Fruit fly (Drosophila melanogaster) whole organism, embryonic: ENCODE data around the gene CG43897.

Source experiments
- ATbp ChIP-seq: fragments of 200-800 bp; sonication (Bioruptor generic); optimal IDR thresholded peaks from 2 replicates; lab custom pipeline; 2017; ENCODE audit warnings: missing biosample characterization, mild to moderate bottlenecking, missing genetic modification characterization, missing genetic modification reagents
- Bgb ChIP-seq: fragments of 200-800 bp; sonication (Bioruptor generic); IDR thresholded peaks from 2 replicates; pipeline ENCODE4 v1.3.6; 2022; ENCODE audit warnings: missing biosample characterization, missing genetic modification characterization; ENCODE audit not compliant: partially characterized antibody
- Bteb2 ChIP-seq: fragments of 200-800 bp; sonication (Bioruptor generic); optimal IDR thresholded peaks from 2 replicates; lab custom pipeline; 2016; ENCODE audit warnings: missing biosample characterization, missing genetic modification characterization
- CG10565 ChIP-seq: fragments of 200-800 bp; sonication (Bioruptor generic); optimal IDR thresholded peaks from 3 replicates; lab custom pipeline; 2016; ENCODE audit warnings: missing biosample characterization, mild to moderate bottlenecking, missing genetic modification characterization
- CG11398 ChIP-seq: fragments of 200-800 bp; sonication (Bioruptor generic); optimal IDR thresholded peaks from 2 replicates; lab custom pipeline; 2016; ENCODE audit warnings: missing biosample characterization, missing genetic modification characterization
- CG12155 ChIP-seq: fragments of 200-800 bp; sonication (Bioruptor generic); optimal IDR thresholded peaks from 3 replicates; lab custom pipeline; 2016; ENCODE audit warnings: missing biosample characterization, missing genetic modification characterization
- CG12942 ChIP-seq: fragments of 200-800 bp; sonication (Bioruptor generic); optimal IDR thresholded peaks from 3 replicates; lab custom pipeline; 2016; ENCODE audit warnings: missing biosample characterization, missing genetic modification characterization
- CG13296 ChIP-seq: fragments of 200-800 bp; sonication (Bioruptor generic); optimal IDR thresholded peaks from 3 replicates; lab custom pipeline; 2018; ENCODE audit warnings: missing biosample characterization, mild to moderate bottlenecking, missing genetic modification characterization
- CG15011 ChIP-seq: fragments of 200-800 bp; sonication (Bioruptor generic); optimal IDR thresholded peaks from 3 replicates; lab custom pipeline; 2018; ENCODE audit warnings: missing biosample characterization, mild to moderate bottlenecking, missing genetic modification characterization
- CG15514 ChIP-seq: fragments of 200-800 bp; sonication (Bioruptor generic); optimal IDR thresholded peaks from 3 replicates; lab custom pipeline; 2017; ENCODE audit warnings: missing biosample characterization, missing genetic modification characterization, mild to moderate bottlenecking, moderate library complexity, missing genetic modification reagents
- CG17385 ChIP-seq: fragments of 200-800 bp; sonication (Bioruptor generic); optimal IDR thresholded peaks from 3 replicates; lab custom pipeline; 2018; ENCODE audit warnings: missing biosample characterization, mild to moderate bottlenecking, missing genetic modification characterization
- CG18476 ChIP-seq: fragments of 200-800 bp; sonication (Bioruptor generic); optimal IDR thresholded peaks from 2 replicates; lab custom pipeline; 2016; ENCODE audit warnings: missing biosample characterization, mild to moderate bottlenecking, missing genetic modification characterization
- CG18599 ChIP-seq: fragments of 200-800 bp; sonication (Bioruptor generic); optimal IDR thresholded peaks from 3 replicates; lab custom pipeline; 2017; ENCODE audit warnings: missing biosample characterization, missing genetic modification characterization, mild to moderate bottlenecking, moderate library complexity, missing genetic modification reagents
- CG30020 ChIP-seq: fragments of 200-800 bp; optimal IDR thresholded peaks from 2 replicates; lab custom pipeline; 2019; ENCODE audit warnings: missing biosample characterization, mild to moderate bottlenecking, missing genetic modification characterization, moderate library complexity
- CG32532 ChIP-seq: fragments of 200-800 bp; sonication (Bioruptor generic); IDR thresholded peaks from 2 replicates; pipeline ENCODE4 v1.3.6; 2022; ENCODE audit warnings: missing biosample characterization, missing genetic modification characterization
- CG4360 ChIP-seq: fragments of 200-800 bp; sonication (Bioruptor generic); IDR thresholded peaks from 2 replicates; pipeline ENCODE4 v1.3.6; 2022; ENCODE audit warnings: missing biosample characterization, missing genetic modification characterization
- CG8478 ChIP-seq: fragments of >200 bp; optimal IDR thresholded peaks from 2 replicates; lab custom pipeline; 2018
- CHES-1-like ChIP-seq: fragments of 200-800 bp; sonication (Bioruptor generic); optimal IDR thresholded peaks from 2 replicates; lab custom pipeline; 2016; ENCODE audit warnings: missing biosample characterization, missing genetic modification characterization
- Camta ChIP-seq: fragments of 200-800 bp; sonication (Bioruptor generic); optimal IDR thresholded peaks from 2 replicates; lab custom pipeline; 2016; ENCODE audit warnings: missing biosample characterization, missing genetic modification characterization
- Deaf1 ChIP-seq: fragments of 200-800 bp; optimal IDR thresholded peaks from 3 replicates; lab custom pipeline; 2019; ENCODE audit warnings: missing biosample characterization, mild to moderate bottlenecking, missing genetic modification characterization, moderate library complexity
- Dfd ChIP-seq, 2 experiments: fragments of >200 bp; optimal IDR thresholded peaks; 2 replicates each; lab custom pipeline; 2017; ENCODE audit warnings: missing biosample characterization in 2 of 2, missing genetic modification characterization in 2 of 2
- Dp ChIP-seq: fragments of 200-800 bp; sonication (Bioruptor generic); optimal IDR thresholded peaks from 2 replicates; lab custom pipeline; 2018; ENCODE audit warnings: missing biosample characterization, mild to moderate bottlenecking, missing genetic modification characterization, moderate library complexity
- E2f2 ChIP-seq: fragments of 200-800 bp; sonication (Bioruptor generic); IDR thresholded peaks from 2 replicates; pipeline ENCODE4 v1.3.6; 2022; ENCODE audit warnings: missing biosample characterization, missing genetic modification characterization
- Hr3 ChIP-seq: fragments of 200-800 bp; sonication (Bioruptor generic); optimal IDR thresholded peaks from 3 replicates; lab custom pipeline; 2016; ENCODE audit warnings: missing biosample characterization, missing genetic modification characterization
- MESR4 ChIP-seq: fragments of 200-800 bp; sonication (Bioruptor generic); optimal IDR thresholded peaks from 2 replicates; lab custom pipeline; 2018; ENCODE audit warnings: missing biosample characterization, mild to moderate bottlenecking, missing genetic modification characterization, moderate library complexity
- Nf-YB ChIP-seq: fragments of 200-800 bp; sonication (Bioruptor generic); optimal IDR thresholded peaks from 3 replicates; lab custom pipeline; 2019; ENCODE audit warnings: missing biosample characterization, mild to moderate bottlenecking, missing genetic modification characterization, moderate library complexity
- Optix ChIP-seq: fragments of 200-800 bp; sonication (Bioruptor generic); IDR thresholded peaks from 3 replicates; pipeline ENCODE4 v1.3.6; 2022; ENCODE audit warnings: missing biosample characterization, missing genetic modification characterization
- Sry-β ChIP-seq: fragments of 200-800 bp; sonication (Bioruptor generic); optimal IDR thresholded peaks from 2 replicates; lab custom pipeline; 2018; ENCODE audit warnings: missing biosample characterization, mild to moderate bottlenecking, missing genetic modification characterization, moderate library complexity
- Xrp1 ChIP-seq: fragments of 200-800 bp; sonication (Bioruptor generic); IDR thresholded peaks from 2 replicates; pipeline ENCODE4 v1.3.6; 2022; ENCODE audit warnings: missing biosample characterization, missing genetic modification characterization
- abd-A ChIP-seq: fragments of 200-800 bp; sonication (Bioruptor generic); optimal IDR thresholded peaks from 3 replicates; lab custom pipeline; 2019; ENCODE audit warnings: missing biosample characterization, mild to moderate bottlenecking, missing genetic modification characterization, moderate library complexity
- ci ChIP-seq: fragments of 200-800 bp; sonication (Bioruptor generic); IDR thresholded peaks from 3 replicates; pipeline ENCODE4 v1.3.6; 2022; ENCODE audit warnings: missing biosample characterization, missing genetic modification characterization
- crc ChIP-seq: fragments of 200-800 bp; sonication (Bioruptor generic); optimal IDR thresholded peaks from 2 replicates; lab custom pipeline; 2016; ENCODE audit warnings: missing biosample characterization, missing genetic modification characterization
- dimm ChIP-seq: fragments of 200-800 bp; sonication (Bioruptor generic); IDR thresholded peaks from 2 replicates; pipeline ENCODE4 v1.3.6; 2022; ENCODE audit warnings: missing biosample characterization, missing genetic modification characterization
- en ChIP-seq: fragments of 200-800 bp; sonication (Bioruptor generic); optimal IDR thresholded peaks from 2 replicates; lab custom pipeline; 2016; ENCODE audit warnings: missing biosample characterization, missing genetic modification characterization
- gfzf ChIP-seq: fragments of 200-800 bp; sonication (Bioruptor generic); optimal IDR thresholded peaks from 2 replicates; lab custom pipeline; 2016; ENCODE audit warnings: missing biosample characterization, mild to moderate bottlenecking, missing genetic modification characterization, moderate library complexity
- her ChIP-seq: fragments of 200-800 bp; sonication (Bioruptor generic); optimal IDR thresholded peaks from 2 replicates; lab custom pipeline; 2016; ENCODE audit warnings: missing biosample characterization, missing genetic modification characterization
- lbe ChIP-seq: fragments of 200-800 bp; sonication (Bioruptor generic); optimal IDR thresholded peaks from 2 replicates; lab custom pipeline; 2016; ENCODE audit warnings: missing biosample characterization, mild to moderate bottlenecking, missing genetic modification characterization
- mld ChIP-seq: fragments of 200-800 bp; sonication (Bioruptor generic); IDR thresholded peaks from 3 replicates; pipeline ENCODE4 v1.3.6; 2022; ENCODE audit warnings: missing biosample characterization, missing genetic modification characterization; ENCODE audit not compliant: partially characterized antibody
- prd ChIP-seq, 3 experiments: fragments of >200 bp in 2 of 3; fragments of 200-800 bp in 1 of 3; sonication (Bioruptor generic) in 1 of 3; optimal IDR thresholded peaks in 2 of 3; IDR thresholded peaks in 1 of 3; 2 replicates in 2 of 3; 3 replicates in 1 of 3; pipeline versions ENCODE4 v1.3.6 to Lab custom; 2017 to 2022; ENCODE audit warnings: missing biosample characterization in 1 of 3, missing genetic modification characterization in 1 of 3
- sisA ChIP-seq: fragments of 200-800 bp; sonication (Bioruptor generic); IDR thresholded peaks from 2 replicates; pipeline ENCODE4 v1.3.6; 2022; ENCODE audit warnings: missing biosample characterization, missing genetic modification characterization
- slp2 ChIP-seq: fragments of 200-800 bp; sonication (Bioruptor generic); optimal IDR thresholded peaks from 2 replicates; lab custom pipeline; 2016; ENCODE audit warnings: missing biosample characterization, missing genetic modification characterization
- sob ChIP-seq: fragments of 200-800 bp; sonication (Bioruptor generic); IDR thresholded peaks from 2 replicates; pipeline ENCODE4 v1.3.6; 2022; ENCODE audit warnings: missing biosample characterization, missing genetic modification characterization
- ttk ChIP-seq: fragments of 200-800 bp; sonication (Bioruptor generic); IDR thresholded peaks from 2 replicates; pipeline ENCODE4 v2.1.2; 2022; ENCODE audit warnings: missing biosample characterization, missing genetic modification characterization
- unc-4 ChIP-seq: fragments of 200-800 bp; sonication (Bioruptor generic); IDR thresholded peaks from 2 replicates; pipeline ENCODE4 v1.3.6; 2022; ENCODE audit warnings: missing biosample characterization, missing genetic modification characterization; ENCODE audit not compliant: partially characterized antibody
- vnd ChIP-seq: fragments of 200-800 bp; sonication (Bioruptor generic); IDR thresholded peaks from 3 replicates; pipeline ENCODE4 v1.3.6; 2022; ENCODE audit warnings: missing biosample characterization, missing genetic modification characterization; ENCODE audit not compliant: partially characterized antibody
- wdn ChIP-seq: fragments of 200-800 bp; sonication (Bioruptor generic); IDR thresholded peaks from 2 replicates; pipeline ENCODE4 v1.3.6; 2022; ENCODE audit warnings: missing biosample characterization, missing genetic modification characterization

CG43897 gene

DNA sequence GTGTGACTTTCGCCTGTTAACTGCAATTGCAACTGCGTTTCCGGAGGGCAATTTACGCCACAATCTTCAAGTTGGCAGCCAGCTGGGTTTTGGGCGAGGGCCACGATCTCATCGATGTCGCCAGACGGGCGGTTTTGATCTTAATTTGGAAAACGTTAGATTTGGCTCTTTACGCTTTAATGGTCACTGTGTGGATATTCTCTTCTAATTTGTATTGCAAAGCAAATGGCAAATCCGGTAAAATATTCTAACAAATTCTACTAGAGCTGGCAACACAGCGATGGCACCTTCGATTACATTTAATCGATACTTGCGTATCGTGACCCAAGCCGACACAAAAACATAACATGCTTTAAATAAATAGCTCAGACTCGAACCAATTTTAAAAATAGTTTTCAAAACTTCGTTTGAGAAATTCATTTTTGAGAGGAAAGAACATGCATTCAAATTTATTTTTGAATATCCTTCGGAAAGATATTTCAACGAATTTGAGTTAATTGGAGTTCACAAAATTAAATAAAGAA, 22.9 kb downstream of the CG43897 start, which contains the start of gene I-2 (continued):
- 0 out of 3 replicates have a peak, but pooled peaks have one; percentile 41 for TF ChIP-seq mld (GFP tag; lab: Robert Waterston, UW)
- no peak for TF ChIP-seq crc (GFP tag; lab: Kevin White, UChicago)
- TF ChIP-seq dimm, result no peak
- no peak for TF ChIP-seq CG32532

- TF ChIP-seq CG17385 (GFP tag; lab: Kevin White, UChicago), result no peak
- peak; percentile 1 for TF ChIP-seq gfzf (GFP tag; lab: Kevin White, UChicago)
- TF ChIP-seq CG4360 (GFP tag; lab: Robert Waterston, UW), result 0 out of 2 replicates have a peak, but pooled peaks have one; percentile 15
- no peak for TF ChIP-seq CG10565 (GFP tag; lab: Kevin White, UChicago)
- peak; percentile 2; the same call in 1 of the 2 replicates for TF ChIP-seq unc-4 (GFP tag; lab: Robert Waterston, UW)
- TF ChIP-seq Dfd (GFP tag; optimal IDR thresholded peaks at IDR 0.05; lab: Kevin White, UChicago), result peak in 1 of 2 experiments; percentile 51
Observed at dm6 chr3L:9837053-9837452, 23.4 kb downstream of the CG43897 start.

- peak; percentile 25 for TF ChIP-seq CG12942 (GFP tag; lab: Kevin White, UChicago)
- TF ChIP-seq Camta (GFP tag; lab: Kevin White, UChicago), result no peak
- no peak for TF ChIP-seq sob (GFP tag; lab: Robert Waterston, UW)
- TF ChIP-seq prd (optimal IDR thresholded peaks at IDR 0.05; lab: Kevin White, UChicago), result no peak
- peak; percentile 40; the same call in 1 of the 3 replicates for TF ChIP-seq prd (GFP tag; IDR thresholded peaks at IDR 0.05; lab: Robert Waterston, UW)
- no peak for TF ChIP-seq CG18476 (GFP tag; lab: Kevin White, UChicago)
- TF ChIP-seq her (GFP tag; lab: Kevin White, UChicago), result no peak
- TF ChIP-seq Xrp1 (GFP tag; lab: Robert Waterston, UW), result peak; percentile 17; the same call in 1 of the 2 replicates
- peak; percentile 39 for TF ChIP-seq CG15514 (GFP tag; lab: Kevin White, UChicago)
- no peak for TF ChIP-seq CG8478 (lab: Kevin White, UChicago)
- TF ChIP-seq Bteb2, result peak; percentile 34
- no peak for TF ChIP-seq ATbp (GFP tag; lab: Kevin White, UChicago)
- no peak for TF ChIP-seq ttk (GFP tag; lab: Robert Waterston, UW)
- peak; percentile 63 for TF ChIP-seq Dp (GFP tag; lab: Kevin White, UChicago)
- peak; percentile 26 for TF ChIP-seq MESR4 (GFP tag; lab: Kevin White, UChicago)
- peak; percentile 40 for TF ChIP-seq CG13296 (GFP tag; lab: Kevin White, UChicago)
- no peak for TF ChIP-seq vnd (GFP tag; lab: Robert Waterston, UW)
- no peak for TF ChIP-seq Nf-YB
- TF ChIP-seq en (GFP tag; lab: Kevin White, UChicago), result no peak
- peak; percentile 30 for TF ChIP-seq Hr3
- TF ChIP-seq Sry-β (GFP tag; lab: Kevin White, UChicago), result peak; percentile 92
- no peak for TF ChIP-seq Optix (GFP tag; lab: Robert Waterston, UW)
- peak; percentile 15 for TF ChIP-seq CG12155 (GFP tag; lab: Kevin White, UChicago)
- 0 out of 2 replicates have a peak, but pooled peaks have one; percentile 19 for TF ChIP-seq wdn
- no peak for TF ChIP-seq abd-A
- TF ChIP-seq lbe, result no peak
- peak; percentile 70 for TF ChIP-seq E2f2 (GFP tag; lab: Robert Waterston, UW)
- no peak for TF ChIP-seq sisA (GFP tag; lab: Robert Waterston, UW)
- TF ChIP-seq ci, result no peak; the same call in 2 of the 3 replicates
- TF ChIP-seq slp2, result no peak
- TF ChIP-seq CG30020 (tag; lab: Kevin White, UChicago), result peak; percentile 42
- no peak; the same call in 1 of the 2 replicates for TF ChIP-seq Bgb (GFP tag; lab: Robert Waterston, UW)
- no peak for TF ChIP-seq CG18599 (GFP tag; lab: Kevin White, UChicago)
- TF ChIP-seq Deaf1, result no peak
- peak; percentile 49 for TF ChIP-seq CHES-1-like (GFP tag; lab: Kevin White, UChicago)
- TF ChIP-seq CG11398 (GFP tag; lab: Kevin White, UChicago), result no peak
- TF ChIP-seq CG15011 (GFP tag; lab: Kevin White, UChicago), result no peak
Observed at dm6 chr3L:9838534-9838933, 24.9 kb downstream of the CG43897 start, which contains the start of gene Cdk8. Gene Cdk8, minus strand, starts transcription at chr3L:9838670.
